Worm (Caenorhabditis elegans): ENCODE measurements around the gene trpl-2.

Gene trpl-2

ce11 chrIV:4326445-4326844 is at the start of gene trpl-2:
Gene trpl-2, plus strand, starts transcription at chrIV:4326654.
- TF ChIP-seq skn-1 (tag; optimal IDR thresholded peaks at IDR 0.05): no peak
- peak; percentile 22 for TF ChIP-seq elt-2 (tag; optimal IDR thresholded peaks at IDR 0.05)
- no peak for TF ChIP-seq mdl-1 (tag; optimal IDR thresholded peaks at IDR 0.05)
- TF ChIP-seq mml-1 (tag; optimal IDR thresholded peaks at IDR 0.05): no peak
- no peak for TF ChIP-seq R02D3.7 (tag; optimal IDR thresholded peaks at IDR 0.05)
- TF ChIP-seq egl-27 (tag; optimal IDR thresholded peaks at IDR 0.05): no peak
- TF ChIP-seq jun-1 (tag; optimal IDR thresholded peaks at IDR 0.05): no peak

- TF ChIP-seq pha-4 (tag; optimal IDR thresholded peaks at IDR 0.05) (no peak), nhr-28 (tag; optimal IDR thresholded peaks at IDR 0.05) (no peak), nhr-43 (tag; optimal IDR thresholded peaks at IDR 0.05; ENCODE audit: poor library complexity, severe bottlenecking) (no peak), ceh-16 (tag; optimal IDR thresholded peaks at IDR 0.05) (no peak), egl-5 (tag; optimal IDR thresholded peaks at IDR 0.05) (no peak), snpc-4 (tag; optimal IDR thresholded peaks at IDR 0.05) (no peak), elt-3 (tag; optimal IDR thresholded peaks at IDR 0.05) (no peak), ceh-28 (tag; optimal IDR thresholded peaks at IDR 0.05) (peak; percentile 52), pqm-1 (tag; optimal IDR thresholded peaks at IDR 0.05) (peak; percentile 23), hmg-11 (tag; optimal IDR thresholded peaks at IDR 0.05) (no peak), unc-62 (GFP tag; optimal IDR thresholded peaks at IDR 0.05) (no peak), skn-1 (tag; optimal IDR thresholded peaks at IDR 0.05) (no peak), fkh-10 (GFP tag; optimal IDR thresholded peaks at IDR 0.05) (no peak), elt-1 (tag; optimal IDR thresholded peaks at IDR 0.05) (no peak), sea-2 (GFP tag; optimal IDR thresholded peaks at IDR 0.05) (no peak), ceh-82 (tag; optimal IDR thresholded peaks at IDR 0.05) (no peak), lin-15B (tag; optimal IDR thresholded peaks at IDR 0.05) (no peak), nhr-76 (tag; optimal IDR thresholded peaks at IDR 0.05) (no peak), egl-27 (tag; optimal IDR thresholded peaks at IDR 0.05) (no peak), mml-1 (tag; optimal IDR thresholded peaks at IDR 0.05) (no peak), elt-2 (tag; optimal IDR thresholded peaks at IDR 0.05) (peak; percentile 27), nhr-23 (tag; optimal IDR thresholded peaks at IDR 0.05) (no peak), daf-12 (tag; optimal IDR thresholded peaks at IDR 0.05) (no peak)
Observed at ce11 chrIV:4277694-4278093, 48.8 kb upstream of the trpl-2 start, which contains the start of gene nhr-78. Gene nhr-78, minus strand, starts transcription at chrIV:4277875.

DNA sequence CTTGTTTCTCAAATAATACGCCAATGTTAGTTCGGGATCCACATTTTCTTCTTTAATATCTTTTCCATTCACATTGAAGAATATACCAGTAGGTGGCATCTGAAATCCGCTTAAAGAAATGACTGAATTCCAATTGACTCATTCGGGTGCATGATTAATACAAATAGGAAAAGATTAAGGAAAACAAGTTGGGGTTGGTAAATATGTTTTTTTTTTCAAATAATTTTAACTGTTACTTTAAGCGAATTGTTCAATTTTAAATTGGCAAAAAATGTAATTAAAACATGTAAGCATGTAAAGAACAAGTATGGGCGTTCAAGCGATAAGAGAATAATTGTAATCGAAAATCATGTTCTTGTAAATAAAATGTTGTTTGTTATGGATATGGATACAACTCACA is 42.4 kb upstream of the trpl-2 start, which contains the start of gene F15E6.6:
Gene F15E6.6, minus strand, starts transcription at position 101 of the 400 bp plus-strand sequence.
- TF ChIP-seq nhr-76 (tag; optimal IDR thresholded peaks at IDR 0.05): no peak
- no peak for TF ChIP-seq lin-15B (tag; optimal IDR thresholded peaks at IDR 0.05)
- TF ChIP-seq nfya-1 (tag; optimal IDR thresholded peaks at IDR 0.05; ENCODE audit: insufficient read depth): no peak
- no peak for TF ChIP-seq fkh-10 (GFP tag; optimal IDR thresholded peaks at IDR 0.05)
- TF ChIP-seq mdl-1 (tag; optimal IDR thresholded peaks at IDR 0.05): no peak
- TF ChIP-seq ceh-9 (tag; optimal IDR thresholded peaks at IDR 0.05): no peak
- TF ChIP-seq ceh-82 (tag; optimal IDR thresholded peaks at IDR 0.05): no peak
- no peak for TF ChIP-seq hmg-11 (tag; optimal IDR thresholded peaks at IDR 0.05)
- no peak for TF ChIP-seq lin-39 (tag; optimal IDR thresholded peaks at IDR 0.05)
- no peak for TF ChIP-seq aly-2 (tag; optimal IDR thresholded peaks at IDR 0.05)
- no peak for TF ChIP-seq snpc-4 (tag; optimal IDR thresholded peaks at IDR 0.05)
- TF ChIP-seq nhr-23 (tag; optimal IDR thresholded peaks at IDR 0.05): no peak
- TF ChIP-seq eor-1 (tag; optimal IDR thresholded peaks at IDR 0.05): no peak

ce11 chrIV:4284989-4285388 is 41.5 kb upstream of the trpl-2 start:
- peak; percentile 48 for TF ChIP-seq pqm-1 (tag; optimal IDR thresholded peaks at IDR 0.05)
- TF ChIP-seq nhr-237 (tag; optimal IDR thresholded peaks at IDR 0.05): no peak
- TF ChIP-seq hmg-11 (tag; optimal IDR thresholded peaks at IDR 0.05): no peak
- TF ChIP-seq elt-2 (tag; optimal IDR thresholded peaks at IDR 0.05): peak; percentile 64
- TF ChIP-seq lin-15B (tag; optimal IDR thresholded peaks at IDR 0.05): no peak
- TF ChIP-seq unc-39 (tag; optimal IDR thresholded peaks at IDR 0.05): no peak
- TF ChIP-seq ceh-28 (tag; optimal IDR thresholded peaks at IDR 0.05): no peak
- TF ChIP-seq tbx-2 (tag; optimal IDR thresholded peaks at IDR 0.05): no peak

- TF ChIP-seq ceh-28 (tag; optimal IDR thresholded peaks at IDR 0.05) (no peak), snpc-4 (tag; optimal IDR thresholded peaks at IDR 0.05) (no peak), nhr-43 (tag; optimal IDR thresholded peaks at IDR 0.05; ENCODE audit: poor library complexity, severe bottlenecking) (no peak), nhr-237 (tag; optimal IDR thresholded peaks at IDR 0.05) (no peak), mdl-1 (tag; optimal IDR thresholded peaks at IDR 0.05) (no peak), nhr-12 (tag; optimal IDR thresholded peaks at IDR 0.05) (no peak), nhr-76 (tag; optimal IDR thresholded peaks at IDR 0.05) (no peak), fkh-2 (tag; optimal IDR thresholded peaks at IDR 0.05) (no peak), sea-2 (GFP tag; optimal IDR thresholded peaks at IDR 0.05) (no peak), lsy-12 (tag; optimal IDR thresholded peaks at IDR 0.05) (no peak), mml-1 (tag; optimal IDR thresholded peaks at IDR 0.05) (no peak), nhr-11 (tag; optimal IDR thresholded peaks at IDR 0.05) (no peak), nhr-28 (tag; optimal IDR thresholded peaks at IDR 0.05) (no peak), ztf-4 (tag; optimal IDR thresholded peaks at IDR 0.05) (no peak), elt-3 (tag; optimal IDR thresholded peaks at IDR 0.05) (no peak), nhr-67 (tag; optimal IDR thresholded peaks at IDR 0.05) (no peak)
Observed at ce11 chrIV:4288332-4288731, 38.1 kb upstream of the trpl-2 start, which contains the start of gene srv-4. Gene srv-4, minus strand, starts transcription at chrIV:4288432.
